Fruit fly (Drosophila melanogaster): Measurements from ENCODE around the gene IM33.

Gene IM33

dm6 chr2L:3675770-3676169 lies 20.7 kb downstream of the IM33 start:
- no peak for TF ChIP-seq CG17801 (GFP tag; optimal IDR thresholded peaks at IDR 0.05; ENCODE audit: partially characterized antibody)

- no peak for TF ChIP-seq CG17801 (GFP tag; optimal IDR thresholded peaks at IDR 0.05; ENCODE audit: partially characterized antibody)
Measured at dm6 chr2L:3670481-3670880, 26.0 kb downstream of the IM33 start, which contains the start of gene Sfp24Bc. Sfp24Bc (minus strand) TSS chr2L:3670581.

- no peak for TF ChIP-seq CG17801 (GFP tag; optimal IDR thresholded peaks at IDR 0.05; ENCODE audit: partially characterized antibody)
Measured at dm6 chr2L:3669675-3670074, 26.8 kb downstream of the IM33 start, which contains the start of gene Sfp24Bb. Sfp24Bb (minus strand) TSS chr2L:3669775.

dm6 chr2L:3669034-3669433 lies 27.4 kb downstream of the IM33 start, which contains the start of gene Sfp24Bd:
Sfp24Bd (minus strand) TSS chr2L:3669134.
- no peak for TF ChIP-seq CG17801 (GFP tag; optimal IDR thresholded peaks at IDR 0.05; ENCODE audit: partially characterized antibody)

dm6 chr2L:3668451-3668850 lies 28.0 kb downstream of the IM33 start, which contains the start of gene Sfp24Ba:
Sfp24Ba (minus strand) TSS chr2L:3668551.
- no peak for TF ChIP-seq CG17801 (GFP tag; optimal IDR thresholded peaks at IDR 0.05; ENCODE audit: partially characterized antibody)

dm6 chr2L:3662307-3662795 lies 34.1 kb downstream of the IM33 start, which contains the start of gene Drgx:
Drgx (plus strand) TSS chr2L:3662745.
- TF ChIP-seq CG17801 (GFP tag; optimal IDR thresholded peaks at IDR 0.05; ENCODE audit: partially characterized antibody): no peak

- no peak for TF ChIP-seq CG17801 (GFP tag; optimal IDR thresholded peaks at IDR 0.05; ENCODE audit: partially characterized antibody)
Measured at dm6 chr2L:3657349-3658142, 38.9 kb downstream of the IM33 start.

dm6 chr2L:3656667-3657066 lies 39.8 kb downstream of the IM33 start, which contains the start of gene for:
for (minus strand) TSS chr2L:3656953.
- no peak for TF ChIP-seq CG17801 (GFP tag; optimal IDR thresholded peaks at IDR 0.05; ENCODE audit: partially characterized antibody)

- peak; percentile 98 for TF ChIP-seq CG17801 (GFP tag; optimal IDR thresholded peaks at IDR 0.05; ENCODE audit: partially characterized antibody)
Measured at dm6 chr2L:3655698-3656105, 40.8 kb downstream of the IM33 start.

- TF ChIP-seq CG17801 (GFP tag; optimal IDR thresholded peaks at IDR 0.05; ENCODE audit: partially characterized antibody): no peak
Measured at dm6 chr2L:3654956-3655618, 41.4 kb downstream of the IM33 start.

dm6 chr2L:3648173-3648972 lies 48.1 kb downstream of the IM33 start:
- TF ChIP-seq CG17801 (GFP tag; optimal IDR thresholded peaks at IDR 0.05; ENCODE audit: partially characterized antibody): no peak

- peak; percentile 14 for TF ChIP-seq CG17801 (GFP tag; optimal IDR thresholded peaks at IDR 0.05; ENCODE audit: partially characterized antibody)
Measured at dm6 chr2L:3647521-3648172, 48.8 kb downstream of the IM33 start.

All from ovary, adult (tissue).